Worm (Caenorhabditis elegans) whole organism, L1 larva: ENCODE measurements around the gene R06F6.8.

Experiments
- aly-2 ChIP-seq: fragments of 150-350 bp; optimal IDR thresholded peaks from 2 replicates; lab custom pipeline; 2014; ENCODE audit warnings: missing biosample characterization, missing genetic modification characterization
- ama-1 ChIP-seq: fragments of 150-350 bp; optimal IDR thresholded peaks from 2 replicates; lab custom pipeline; 2014
- blmp-1 ChIP-seq: fragments of 150-350 bp; optimal IDR thresholded peaks from 2 replicates; lab custom pipeline; 2014; ENCODE audit warnings: missing biosample characterization, missing genetic modification characterization
- elt-3 ChIP-seq, 6 experiments: fragments of 150-350 bp in 1 of 6; sonication (generic microtip); optimal IDR thresholded peaks; 2 replicates each; lab custom pipeline; 2017 to 2018; ENCODE audit warnings: missing biosample characterization in 6 of 6, missing genetic modification characterization in 6 of 6, inconsistent platforms in 1 of 6
- fos-1 ChIP-seq: fragments of 150-350 bp; optimal IDR thresholded peaks from 2 replicates; lab custom pipeline; 2014; ENCODE audit warnings: missing biosample characterization, missing genetic modification characterization
- lin-39 ChIP-seq: fragments of 150-350 bp; optimal IDR thresholded peaks from 2 replicates; lab custom pipeline; 2014; ENCODE audit warnings: missing biosample characterization, missing genetic modification reagents, missing genetic modification characterization
- lir-3 ChIP-seq: sonication (generic microtip); optimal IDR thresholded peaks from 2 replicates; lab custom pipeline; 2016; ENCODE audit warnings: mild to moderate bottlenecking, missing genetic modification characterization, moderate library complexity, missing compliant biosample characterization; ENCODE audit not compliant: poor library complexity
- nhr-11 ChIP-seq: fragments of 150-350 bp; optimal IDR thresholded peaks from 2 replicates; lab custom pipeline; 2014; ENCODE audit warnings: missing biosample characterization, missing genetic modification characterization
- nhr-76 ChIP-seq: sonication (generic microtip); optimal IDR thresholded peaks from 2 replicates; lab custom pipeline; 2017; ENCODE audit warnings: missing biosample characterization, missing genetic modification characterization
- nhr-85 ChIP-seq: sonication (generic microtip); peaks from one replicate; lab custom pipeline; 2016; ENCODE audit warnings: missing genetic modification characterization, inconsistent platforms, missing compliant biosample characterization
- snpc-4 ChIP-seq: fragments of 150-350 bp; optimal IDR thresholded peaks from 2 replicates; lab custom pipeline; 2014; ENCODE audit warnings: missing biosample characterization, missing genetic modification characterization
- unc-130 ChIP-seq: fragments of 150-350 bp; optimal IDR thresholded peaks from 2 replicates; lab custom pipeline; 2017; ENCODE audit warnings: missing biosample characterization, missing genetic modification characterization, inconsistent platforms

- no peak for TF ChIP-seq snpc-4 (tag; lab: Kevin White, UChicago)
- TF ChIP-seq nhr-76 (tag; lab: Kevin White, UChicago), result no peak
- TF ChIP-seq nhr-11 (tag; lab: Kevin White, UChicago), result no peak
- TF ChIP-seq aly-2 (tag; lab: Kevin White, UChicago), result no peak
- TF ChIP-seq fos-1 (tag; lab: Kevin White, UChicago), result no peak
- TF ChIP-seq lin-39, result no peak
- no peak for TF ChIP-seq lir-3 (tag; lab: Kevin White, UChicago)
- TF ChIP-seq unc-130 (tag; lab: Kevin White, UChicago), result no peak
- TF ChIP-seq nhr-85 (tag; lab: Kevin White, UChicago), result no peak
- TF ChIP-seq ama-1 (lab: Kevin White, UChicago), result no peak
- TF ChIP-seq blmp-1 (tag; lab: Kevin White, UChicago), result no peak
- TF ChIP-seq elt-3 (tag; optimal IDR thresholded peaks at IDR 0.05; lab: Kevin White, UChicago), result peak in 1 of 6 experiments; percentile 53
Measured at ce11 chrII:10860840-10861239, 41.1 kb upstream of the R06F6.8 start, which contains the start of gene M106.3.
